Worm (Caenorhabditis elegans) whole organism, L2 larva: Measurements from ENCODE around the gene K10B3.5.

Experiments used
- C34F6.9 ChIP-seq: fragments of 150-350 bp; optimal IDR thresholded peaks from 2 replicates; lab custom pipeline; 2014; ENCODE audit warnings: missing biosample characterization, missing genetic modification characterization
- F13H6.1 ChIP-seq: sonication (generic microtip); optimal IDR thresholded peaks from 2 replicates; lab custom pipeline; 2016; ENCODE audit warnings: missing genetic modification characterization, missing compliant biosample characterization
- Y55F3AM.14 ChIP-seq: fragments of 200-800 bp; sonication (Bioruptor generic); optimal IDR thresholded peaks from 2 replicates; lab custom pipeline; 2018; ENCODE audit warnings: mild to moderate bottlenecking, missing genetic modification characterization, missing compliant biosample characterization
- ZK546.5 ChIP-seq: sonication (generic microtip); optimal IDR thresholded peaks from 2 replicates; lab custom pipeline; 2017; ENCODE audit warnings: missing biosample characterization, missing genetic modification characterization
- alr-1 ChIP-seq: fragments of 150-350 bp; optimal IDR thresholded peaks from 2 replicates; lab custom pipeline; 2014; ENCODE audit warnings: missing biosample characterization, missing genetic modification characterization
- aly-2 ChIP-seq: fragments of 150-350 bp; optimal IDR thresholded peaks from 2 replicates; lab custom pipeline; 2014; ENCODE audit warnings: missing biosample characterization, missing genetic modification characterization
- ama-1 ChIP-seq: fragments of 150-350 bp; optimal IDR thresholded peaks from 2 replicates; lab custom pipeline; 2018; ENCODE audit warnings: inconsistent platforms
- blmp-1 ChIP-seq: sonication (generic microtip); optimal IDR thresholded peaks from 2 replicates; lab custom pipeline; 2017; ENCODE audit warnings: missing genetic modification characterization, mild to moderate bottlenecking, missing compliant biosample characterization, antibody characterized with exemption, moderate library complexity; ENCODE audit not compliant: insufficient read depth
- ceh-16 ChIP-seq: fragments of 150-350 bp; optimal IDR thresholded peaks from 2 replicates; lab custom pipeline; 2014; ENCODE audit warnings: missing biosample characterization, missing genetic modification characterization
- ceh-82 ChIP-seq: fragments of 150-350 bp; optimal IDR thresholded peaks from 2 replicates; lab custom pipeline; 2014; ENCODE audit warnings: missing biosample characterization, missing genetic modification characterization
- crh-2 ChIP-seq: sonication (generic microtip); optimal IDR thresholded peaks from 2 replicates; lab custom pipeline; 2017; ENCODE audit warnings: missing biosample characterization, missing genetic modification characterization
- egl-27 ChIP-seq: sonication (generic microtip); optimal IDR thresholded peaks from 3 replicates; lab custom pipeline; 2017; ENCODE audit warnings: missing biosample characterization, missing genetic modification reagents, missing genetic modification characterization
- elt-1 ChIP-seq: fragments of 150-350 bp; optimal IDR thresholded peaks from 2 replicates; lab custom pipeline; 2014; ENCODE audit warnings: missing biosample characterization, missing genetic modification characterization
- fos-1 ChIP-seq: fragments of 150-350 bp; optimal IDR thresholded peaks from 2 replicates; lab custom pipeline; 2014; ENCODE audit warnings: missing biosample characterization, missing genetic modification characterization
- gmeb-1 ChIP-seq: fragments of 150-350 bp; optimal IDR thresholded peaks from 2 replicates; lab custom pipeline; 2014; ENCODE audit warnings: missing biosample characterization, missing genetic modification characterization
- lin-11 ChIP-seq: fragments of 150-350 bp; sonication (generic microtip); optimal IDR thresholded peaks from 2 replicates; lab custom pipeline; 2014; ENCODE audit warnings: missing biosample characterization, missing genetic modification characterization, inconsistent platforms, mixed read lengths
- lin-13 ChIP-seq: fragments of 150-350 bp; optimal IDR thresholded peaks from 2 replicates; lab custom pipeline; 2014; ENCODE audit warnings: missing biosample characterization, missing genetic modification reagents, missing genetic modification characterization
- lin-39 ChIP-seq: fragments of 150-350 bp; optimal IDR thresholded peaks from 2 replicates; lab custom pipeline; 2014; ENCODE audit warnings: missing biosample characterization, missing genetic modification reagents, missing genetic modification characterization
- lsy-2 ChIP-seq, 2 experiments: fragments of 150-350 bp in 1 of 2; sonication (generic microtip) in 1 of 2; optimal IDR thresholded peaks; 2 replicates each; lab custom pipeline; 2014 to 2017; ENCODE audit warnings: missing biosample characterization in 2 of 2, missing genetic modification characterization in 2 of 2
- mab-5 ChIP-seq: fragments of 150-350 bp; optimal IDR thresholded peaks from 2 replicates; lab custom pipeline; 2014; ENCODE audit warnings: missing biosample characterization, missing genetic modification characterization
- mdl-1 ChIP-seq, 2 experiments: fragments of 150-350 bp in 1 of 2; sonication (generic microtip) in 1 of 2; optimal IDR thresholded peaks; 2 replicates each; lab custom pipeline; 2017; ENCODE audit warnings: missing biosample characterization in 2 of 2, missing genetic modification characterization in 2 of 2
- nhr-10 ChIP-seq: sonication (generic microtip); optimal IDR thresholded peaks from 2 replicates; lab custom pipeline; 2017; ENCODE audit warnings: missing biosample characterization, missing genetic modification characterization
- nhr-11 ChIP-seq: fragments of 150-350 bp; optimal IDR thresholded peaks from 2 replicates; lab custom pipeline; 2014; ENCODE audit warnings: missing biosample characterization, missing genetic modification characterization
- nhr-12 ChIP-seq: fragments of 150-350 bp; optimal IDR thresholded peaks from 2 replicates; lab custom pipeline; 2014; ENCODE audit warnings: missing biosample characterization, missing genetic modification characterization
- nhr-129 ChIP-seq: fragments of 150-350 bp; optimal IDR thresholded peaks from 2 replicates; lab custom pipeline; 2014; ENCODE audit warnings: missing biosample characterization, missing genetic modification characterization
- nhr-21 ChIP-seq: fragments of 150-350 bp; optimal IDR thresholded peaks from 2 replicates; lab custom pipeline; 2014; ENCODE audit warnings: missing biosample characterization, missing genetic modification characterization
- nhr-23 ChIP-seq: fragments of 150-350 bp; optimal IDR thresholded peaks from 2 replicates; lab custom pipeline; 2014; ENCODE audit warnings: missing biosample characterization, missing genetic modification reagents, missing genetic modification characterization
- nhr-237 ChIP-seq: fragments of 150-350 bp; optimal IDR thresholded peaks from 2 replicates; lab custom pipeline; 2014; ENCODE audit warnings: missing biosample characterization, missing genetic modification characterization
- nhr-25 ChIP-seq: fragments of 150-350 bp; sonication (generic microtip); optimal IDR thresholded peaks from 3 replicates; lab custom pipeline; 2014; ENCODE audit warnings: missing biosample characterization, missing genetic modification characterization
- nhr-6 ChIP-seq: fragments of 150-350 bp; optimal IDR thresholded peaks from 2 replicates; lab custom pipeline; 2014; ENCODE audit warnings: missing biosample characterization, missing genetic modification characterization
- peb-1 ChIP-seq: fragments of 150-350 bp; optimal IDR thresholded peaks from 2 replicates; lab custom pipeline; 2014; ENCODE audit warnings: missing biosample characterization, missing genetic modification characterization
- sem-4 ChIP-seq: fragments of 150-350 bp; optimal IDR thresholded peaks from 2 replicates; lab custom pipeline; 2014; ENCODE audit warnings: missing biosample characterization, missing genetic modification reagents, missing genetic modification characterization
- sma-3 ChIP-seq: sonication (generic microtip); optimal IDR thresholded peaks from 2 replicates; lab custom pipeline; 2016; ENCODE audit warnings: missing genetic modification reagents, missing genetic modification characterization, missing compliant biosample characterization
- sma-9 ChIP-seq, 2 experiments: fragments of 150-350 bp in 1 of 2; sonication (generic microtip) in 1 of 2; optimal IDR thresholded peaks; 2 replicates each; lab custom pipeline; 2014 to 2016; ENCODE audit warnings: missing genetic modification characterization in 2 of 2, mild to moderate bottlenecking in 1 of 2, missing biosample characterization in 1 of 2, missing compliant biosample characterization in 1 of 2, missing genetic modification reagents in 1 of 2, moderate library complexity in 1 of 2
- snpc-4 ChIP-seq: fragments of 150-350 bp; optimal IDR thresholded peaks from 2 replicates; lab custom pipeline; 2014; ENCODE audit warnings: missing biosample characterization, missing genetic modification characterization
- unc-39 ChIP-seq: fragments of 150-350 bp; optimal IDR thresholded peaks from 2 replicates; lab custom pipeline; 2014; ENCODE audit warnings: missing biosample characterization, missing genetic modification characterization
- unc-55 ChIP-seq: fragments of 150-350 bp; sonication (generic microtip); optimal IDR thresholded peaks from 3 replicates; lab custom pipeline; 2014; ENCODE audit warnings: missing biosample characterization, missing genetic modification reagents, missing genetic modification characterization
- zag-1 ChIP-seq: fragments of 150-350 bp; optimal IDR thresholded peaks from 2 replicates; lab custom pipeline; 2014; ENCODE audit warnings: missing biosample characterization, missing genetic modification characterization
- ztf-11 ChIP-seq: sonication (generic microtip); optimal IDR thresholded peaks from 2 replicates; lab custom pipeline; 2017; ENCODE audit warnings: missing biosample characterization, missing genetic modification characterization

Gene K10B3.5

DNA sequence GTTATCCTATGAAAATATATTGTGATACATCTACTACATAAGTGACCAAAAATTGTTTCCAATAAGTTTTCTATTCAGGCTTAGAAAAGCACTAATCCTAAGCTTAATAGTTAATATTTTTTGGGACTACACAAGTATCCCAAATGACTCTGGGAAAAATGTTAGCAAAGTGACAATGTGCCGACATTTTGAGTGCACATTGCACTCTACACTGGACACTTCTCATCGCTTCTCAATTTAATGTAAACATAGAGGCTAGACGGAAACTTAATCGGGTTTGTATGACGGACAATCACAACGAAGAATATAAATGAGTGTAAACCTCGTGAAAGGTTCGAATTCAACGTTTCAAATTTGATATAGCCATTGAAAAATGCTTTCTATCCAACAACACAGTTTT is 5.4 kb upstream of the K10B3.5 start (continued):
- peak; percentile 23 for TF ChIP-seq blmp-1

DNA sequence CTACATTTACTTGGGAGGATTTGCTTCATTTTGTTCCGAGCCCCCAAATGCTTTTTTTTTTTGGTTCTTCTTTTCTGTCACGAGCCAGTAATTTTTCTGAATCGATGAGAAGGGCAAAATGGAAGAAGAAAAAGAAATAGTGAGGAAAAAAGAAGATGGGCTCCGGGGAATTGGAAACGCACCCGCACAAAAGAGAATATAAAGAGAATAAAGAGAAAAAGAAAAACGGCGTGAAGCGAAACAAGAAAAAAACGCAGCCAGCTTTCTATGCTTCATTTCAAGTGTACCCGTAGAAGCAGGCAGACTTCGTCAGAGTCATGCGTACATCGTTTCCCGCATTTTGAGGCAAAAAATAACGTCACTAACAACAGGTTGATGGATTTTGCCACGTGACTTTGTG is 4.8 kb upstream of the K10B3.5 start:
- peak; percentile 30 for TF ChIP-seq unc-55
- no peak for TF ChIP-seq nhr-11 (tag; lab: Kevin White, UChicago)
- TF ChIP-seq nhr-129: peak; percentile 54
- no peak for TF ChIP-seq lin-39 (tag; lab: Kevin White, UChicago)
- no peak for TF ChIP-seq ceh-82 (tag; lab: Kevin White, UChicago)
- peak; percentile 29 for TF ChIP-seq crh-2
- TF ChIP-seq lsy-2 (tag; optimal IDR thresholded peaks at IDR 0.05; lab: Kevin White, UChicago): peak in 1 of 2 experiments; percentile 31
- peak; percentile 59 for TF ChIP-seq C34F6.9 (tag; lab: Kevin White, UChicago)
- peak; percentile 46 for TF ChIP-seq sma-9 (GFP tag; optimal IDR thresholded peaks at IDR 0.05; lab: Kevin White, UChicago)
- no peak for TF ChIP-seq sma-9 (tag; optimal IDR thresholded peaks at IDR 0.05; lab: Kevin White, UChicago)
- TF ChIP-seq mdl-1 (tag; optimal IDR thresholded peaks at IDR 0.05; lab: Kevin White, UChicago): peak in 1 of 2 experiments; percentile 48
- peak; percentile 67 for TF ChIP-seq zag-1 (tag; lab: Kevin White, UChicago)

DNA sequence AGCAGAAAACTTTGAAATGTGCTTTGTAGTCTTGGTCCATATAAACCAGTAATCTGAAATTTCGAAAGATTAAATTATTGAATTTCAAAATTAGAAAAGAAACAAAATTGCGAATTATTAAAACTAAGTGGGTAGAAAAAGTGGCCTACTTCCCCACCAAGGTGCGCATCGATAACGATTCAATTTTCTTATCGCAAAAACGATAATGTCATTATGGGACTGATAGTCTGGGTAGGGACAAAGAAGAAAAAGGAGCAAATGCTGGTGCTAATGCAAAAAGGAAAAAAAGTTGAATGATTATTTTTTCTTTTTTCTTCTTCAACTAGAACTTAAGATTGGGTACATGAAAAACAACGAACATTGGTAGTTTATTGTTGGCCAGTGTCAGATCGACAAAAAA is 4.3 kb upstream of the K10B3.5 start, which contains the start of gene gpcp-1:
gpcp-1 (minus strand) TSS at position 53 of the 400 bp plus-strand sequence.
- no peak for TF ChIP-seq mab-5 (tag; lab: Kevin White, UChicago)
- peak; percentile 65 for TF ChIP-seq fos-1 (tag; lab: Kevin White, UChicago)

DNA sequence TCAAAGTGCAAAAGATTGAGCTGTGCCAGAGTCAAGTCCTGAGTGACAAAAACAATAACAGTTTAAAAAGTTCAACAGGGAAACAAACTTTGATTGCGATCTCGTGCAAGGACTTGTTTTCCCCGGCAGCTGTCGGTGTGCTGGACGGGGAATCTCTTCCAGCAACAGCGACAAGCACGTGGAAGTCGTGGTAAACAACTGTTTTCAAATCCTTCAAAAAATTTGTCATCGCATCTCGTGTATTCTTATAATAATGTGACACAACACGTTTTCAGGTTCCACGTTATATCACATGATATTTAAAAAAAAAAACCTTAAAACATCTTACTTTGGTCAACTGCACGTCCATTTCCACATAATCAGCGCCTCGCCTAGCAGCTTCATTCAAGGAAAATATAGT is 2.3 kb upstream of the K10B3.5 start:
- no peak for TF ChIP-seq nhr-6 (tag; lab: Kevin White, UChicago)
- TF ChIP-seq mdl-1 (tag; optimal IDR thresholded peaks at IDR 0.05; lab: Kevin White, UChicago): peak; percentile 19 to 36
- TF ChIP-seq F13H6.1: peak; percentile 36
- TF ChIP-seq alr-1 (tag; lab: Kevin White, UChicago): no peak
- TF ChIP-seq C34F6.9 (tag; lab: Kevin White, UChicago): peak; percentile 29
- TF ChIP-seq lsy-2 (tag; optimal IDR thresholded peaks at IDR 0.05; lab: Kevin White, UChicago): peak in 1 of 2 experiments; percentile 37
- TF ChIP-seq sma-9 (GFP tag; optimal IDR thresholded peaks at IDR 0.05; lab: Kevin White, UChicago): peak; percentile 46
- TF ChIP-seq sma-9 (tag; optimal IDR thresholded peaks at IDR 0.05; lab: Kevin White, UChicago): no peak
- TF ChIP-seq nhr-129: peak; percentile 41

DNA sequence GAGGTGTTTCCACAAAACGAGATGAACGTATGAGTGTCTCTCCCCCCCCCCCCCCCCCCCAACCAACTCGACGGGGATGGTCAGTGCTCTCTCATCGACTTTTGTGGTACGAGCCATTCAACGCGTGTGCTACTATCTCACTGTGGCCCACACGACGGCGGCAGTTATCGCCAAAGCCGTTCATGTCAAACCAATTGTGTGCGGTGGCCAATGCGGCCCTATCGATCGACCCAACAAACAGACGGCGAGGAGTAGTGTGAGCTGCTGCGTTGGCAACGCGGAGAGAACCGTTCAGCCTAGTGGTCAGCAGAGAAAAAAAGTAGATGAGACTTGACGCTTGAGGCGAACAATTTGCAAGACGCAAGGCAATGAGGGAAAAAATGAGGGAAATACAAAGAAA is 3.5 kb downstream of the K10B3.5 start:
- TF ChIP-seq F13H6.1 (no peak), mab-5 (tag; lab: Kevin White, UChicago) (no peak), sma-3 (GFP tag; lab: Kevin White, UChicago) (no peak), unc-55 (no peak), aly-2 (tag; lab: Kevin White, UChicago) (no peak), elt-1 (tag; lab: Kevin White, UChicago) (no peak), zag-1 (tag; lab: Kevin White, UChicago) (no peak), C34F6.9 (tag; lab: Kevin White, UChicago) (peak; percentile 31), lin-11 (peak; percentile 20), nhr-21 (no peak), Y55F3AM.14 (GFP tag; lab: Kevin White, UChicago) (no peak), fos-1 (tag; lab: Kevin White, UChicago) (peak; percentile 15), egl-27 (no peak), gmeb-1 (tag; lab: Kevin White, UChicago) (no peak), mdl-1 (tag; optimal IDR thresholded peaks at IDR 0.05; lab: Kevin White, UChicago) (no peak), nhr-12 (tag; lab: Kevin White, UChicago) (no peak), blmp-1 (no peak), lsy-2 (tag; optimal IDR thresholded peaks at IDR 0.05; lab: Kevin White, UChicago) (peak in 1 of 2 experiments; percentile 17), peb-1 (tag; lab: Kevin White, UChicago) (no peak), nhr-25 (tag; lab: Kevin White, UChicago) (no peak), crh-2 (peak; percentile 52), nhr-11 (tag; lab: Kevin White, UChicago) (no peak), nhr-129 (peak; percentile 22), ceh-16 (tag; lab: Kevin White, UChicago) (no peak), lin-13 (no peak), nhr-237 (tag; lab: Kevin White, UChicago) (no peak)

DNA sequence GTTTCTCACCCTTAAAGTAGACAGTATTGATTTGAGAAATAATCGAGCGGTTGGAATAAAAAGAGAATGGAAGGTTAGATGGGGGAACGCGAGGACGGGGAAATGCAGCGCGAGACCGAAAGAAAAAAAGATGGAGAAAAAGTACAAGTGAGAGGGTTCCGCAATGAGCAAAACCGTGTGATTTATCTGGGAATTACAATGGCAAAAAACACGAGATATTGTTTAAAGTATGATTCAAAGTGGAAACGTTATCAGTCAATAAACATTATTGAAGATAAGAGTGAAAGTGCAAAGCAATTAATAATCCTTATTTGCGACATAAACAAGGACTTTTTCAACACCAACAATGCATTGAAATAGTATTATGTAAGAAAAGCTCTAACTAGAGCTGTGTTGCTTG is 4.1 kb downstream of the K10B3.5 start, which contains the start of gene ztf-13:
ztf-13 (minus strand) TSS at position 11 of the 400 bp plus-strand sequence.
- TF ChIP-seq unc-55 (no peak), nhr-23 (tag; lab: Kevin White, UChicago) (no peak), fos-1 (tag; lab: Kevin White, UChicago) (peak; percentile 57), ztf-11 (tag; lab: Kevin White, UChicago) (no peak), nhr-12 (tag; lab: Kevin White, UChicago) (no peak), egl-27 (peak; percentile 52), nhr-21 (no peak), alr-1 (tag; lab: Kevin White, UChicago) (no peak), ceh-16 (tag; lab: Kevin White, UChicago) (no peak), nhr-129 (peak; percentile 18), crh-2 (peak; percentile 40), C34F6.9 (tag; lab: Kevin White, UChicago) (peak; percentile 27), snpc-4 (tag; lab: Kevin White, UChicago) (no peak), gmeb-1 (tag; lab: Kevin White, UChicago) (peak; percentile 6), aly-2 (tag; lab: Kevin White, UChicago) (no peak), ZK546.5 (no peak), sma-3 (GFP tag; lab: Kevin White, UChicago) (no peak), ama-1 (lab: Kevin White, UChicago) (no peak), F13H6.1 (peak; percentile 22), blmp-1 (peak; percentile 44), unc-39 (no peak), sem-4 (tag; lab: Kevin White, UChicago) (no peak), nhr-10 (tag; lab: Kevin White, UChicago) (no peak), lsy-2 (tag; optimal IDR thresholded peaks at IDR 0.05; lab: Kevin White, UChicago) (peak in 1 of 2 experiments; percentile 41)
